Worm (Caenorhabditis elegans) whole organism, mixed stage, embryonic: Measurements from ENCODE around the gene F31D5.7.

Experiments
- nhr-12 ChIP-seq: fragments of 150-350 bp; optimal IDR thresholded peaks from 2 replicates; lab custom pipeline; 2014; ENCODE audit warnings: missing biosample characterization, missing genetic modification characterization
- nhr-28 ChIP-seq: fragments of 150-350 bp; optimal IDR thresholded peaks from 2 replicates; lab custom pipeline; 2014; ENCODE audit warnings: missing biosample characterization, missing genetic modification characterization
- ztf-11 ChIP-seq: fragments of 150-350 bp; optimal IDR thresholded peaks from 2 replicates; lab custom pipeline; 2014; ENCODE audit warnings: missing biosample characterization, missing genetic modification characterization

DNA sequence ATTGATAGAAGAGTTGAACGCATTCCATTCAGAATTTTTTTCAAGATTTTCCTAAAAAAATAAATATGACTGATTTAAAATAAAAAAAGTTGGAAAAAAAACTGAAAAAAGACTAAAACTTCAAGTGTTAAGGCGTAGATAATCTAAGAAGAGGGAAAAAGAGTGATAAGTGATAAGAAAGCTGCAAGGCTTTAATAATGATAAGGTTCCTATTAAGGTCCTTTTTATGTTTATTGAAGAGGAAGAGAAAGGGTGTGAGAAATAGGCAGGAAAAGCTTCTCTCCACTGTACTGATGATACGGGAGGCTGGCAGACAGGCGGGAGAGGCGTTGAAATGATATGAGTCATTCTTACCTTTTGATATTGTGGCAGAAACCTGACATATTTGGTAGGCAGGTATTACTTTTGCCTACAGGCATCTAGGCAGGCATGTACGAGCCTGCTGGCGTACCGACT, 7.5 kb upstream of the F31D5.7 start, which contains the start of gene mth-1:
- TF ChIP-seq ztf-11 (no peak), nhr-28 (no peak), nhr-12 (tag; lab: Kevin White, UChicago) (no peak)
